Worm (Caenorhabditis elegans): ENCODE measurements around the gene F41C6.6.

DNA sequence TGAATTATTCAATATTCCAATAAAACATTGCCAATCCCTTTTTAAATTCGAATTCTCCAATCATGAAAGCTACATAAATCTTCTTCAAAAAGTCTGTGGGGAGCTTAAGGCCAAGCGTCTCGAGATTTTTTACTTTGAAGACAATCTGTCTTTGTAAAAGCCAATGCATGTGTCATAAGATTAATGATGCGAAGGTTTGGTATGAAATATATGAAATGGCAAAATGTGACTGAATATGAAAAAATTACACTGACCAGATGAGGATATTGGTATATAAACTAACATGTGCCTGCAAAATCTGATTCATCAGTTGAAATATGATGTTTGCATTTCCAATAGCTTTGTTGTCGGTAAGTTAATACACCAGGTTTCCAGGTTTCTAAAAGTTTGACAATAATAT lies 35.8 kb downstream of the F41C6.6 start, which contains the start of gene C53B7.2:
- TF ChIP-seq mdl-1 (tag; optimal IDR thresholded peaks at IDR 0.05) (no peak), ztf-1 (GFP tag; conservative IDR thresholded peaks at IDR 0.05) (no peak), nhr-237 (tag; optimal IDR thresholded peaks at IDR 0.05) (no peak), nhr-10 (tag; optimal IDR thresholded peaks at IDR 0.05) (no peak), lsy-2 (tag; optimal IDR thresholded peaks at IDR 0.05) (no peak), lin-13 (GFP tag; optimal IDR thresholded peaks at IDR 0.05) (no peak), unc-55 (GFP tag; optimal IDR thresholded peaks at IDR 0.05) (no peak)
